Worm (Caenorhabditis elegans): ENCODE results near the gene C28F5.1.

The C28F5.1 gene

DNA sequence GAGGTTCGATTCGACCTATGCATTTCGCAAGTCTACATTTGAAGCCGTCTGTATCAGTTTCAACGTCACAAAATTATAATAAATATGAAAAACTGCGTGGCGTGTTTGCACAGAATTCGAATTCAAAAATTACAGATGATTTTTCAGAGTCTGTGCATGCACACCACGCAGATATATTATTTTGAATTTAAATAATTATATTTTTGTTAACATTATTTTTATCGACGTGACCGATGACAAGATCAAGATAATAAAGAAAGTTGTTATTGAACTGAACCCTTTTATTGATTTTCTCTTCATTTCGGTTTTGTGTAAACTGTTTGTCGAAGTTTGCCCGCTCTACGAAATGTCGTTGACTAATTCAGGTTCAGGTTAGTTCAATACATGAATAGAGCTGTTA lies at the start of gene C28F5.1:
C28F5.1 (plus strand) TSS at position 301 of the 400 bp plus-strand sequence.
- TF ChIP-seq tbx-11 (GFP tag; IDR thresholded peaks at IDR 0.05) (no peak), aly-1 (tag; optimal IDR thresholded peaks at IDR 0.05) (no peak), ets-7 (tag; optimal IDR thresholded peaks at IDR 0.05) (no peak), sea-1 (GFP tag; conservative IDR thresholded peaks at IDR 0.05) (no peak)

DNA sequence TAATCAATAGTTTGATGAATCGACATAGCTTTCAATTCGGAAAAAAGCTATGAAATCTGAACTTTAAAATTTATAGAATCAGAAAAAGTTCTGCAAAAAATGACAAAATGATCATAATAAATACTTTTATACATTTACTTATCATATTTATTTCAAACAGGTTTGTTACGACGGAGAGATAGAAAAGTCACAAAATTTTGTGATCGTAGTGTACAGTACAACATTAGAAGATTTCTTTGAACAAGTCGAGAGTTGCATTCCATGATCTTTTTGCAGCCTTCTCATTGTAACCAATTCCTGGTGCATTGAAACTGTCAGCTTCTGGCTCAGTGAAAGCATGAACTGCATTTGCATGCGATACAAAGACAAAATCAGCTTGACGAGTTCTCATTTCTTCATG lies 48.9 kb upstream of the C28F5.1 start, which contains the start of gene D1022.3:
D1022.3 (minus strand) TSS at position 101 of the 400 bp plus-strand sequence.
- TF ChIP-seq flt-1 (GFP tag; IDR thresholded peaks at IDR 0.05), result no peak
- TF ChIP-seq ceh-36 (tag; optimal IDR thresholded peaks at IDR 0.05), result no peak
- TF ChIP-seq ama-1 (optimal IDR thresholded peaks at IDR 0.05), result no peak
- no peak for TF ChIP-seq sea-1 (GFP tag; conservative IDR thresholded peaks at IDR 0.05)
- no peak for TF ChIP-seq ets-7 (tag; optimal IDR thresholded peaks at IDR 0.05)
- no peak for TF ChIP-seq tbx-37 (GFP tag; conservative IDR thresholded peaks at IDR 0.05)
- no peak for TF ChIP-seq aly-1 (tag; optimal IDR thresholded peaks at IDR 0.05)
- no peak for TF ChIP-seq B0310.2 (tag; optimal IDR thresholded peaks at IDR 0.05)
- TF ChIP-seq hmbx-1 (tag; optimal IDR thresholded peaks at IDR 0.05), result no peak

DNA sequence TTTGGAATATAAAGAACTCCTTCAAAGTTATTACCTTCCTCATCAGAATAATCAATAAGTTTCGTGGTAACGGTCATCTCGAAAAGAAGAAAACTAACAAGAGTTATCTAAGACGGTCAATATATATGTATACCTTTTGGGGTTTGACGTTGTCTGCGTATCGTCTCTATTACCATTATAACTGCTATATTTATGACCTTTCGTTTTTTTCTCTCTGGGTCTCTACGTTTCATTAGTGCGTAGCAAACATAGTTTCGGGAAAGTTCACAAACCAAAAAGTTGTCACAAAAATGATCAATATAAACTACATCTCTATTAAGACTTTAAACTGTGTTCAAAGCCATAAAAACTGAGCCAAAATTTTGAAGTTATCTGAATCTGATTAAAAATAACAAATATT lies 47.9 kb upstream of the C28F5.1 start, which contains the start of gene D1022.4:
D1022.4 (minus strand) TSS at position 83 of the 400 bp plus-strand sequence.
- TF ChIP-seq ets-7 (tag; optimal IDR thresholded peaks at IDR 0.05) (no peak), hmg-4 (GFP tag; optimal IDR thresholded peaks at IDR 0.05) (no peak), sea-1 (GFP tag; conservative IDR thresholded peaks at IDR 0.05) (no peak), tra-4 (tag; optimal IDR thresholded peaks at IDR 0.05) (no peak), ceh-36 (tag; optimal IDR thresholded peaks at IDR 0.05) (no peak), hmbx-1 (tag; optimal IDR thresholded peaks at IDR 0.05) (no peak), aly-1 (tag; optimal IDR thresholded peaks at IDR 0.05) (no peak), ama-1 (optimal IDR thresholded peaks at IDR 0.05) (no peak), ceh-13 (GFP tag; optimal IDR thresholded peaks at IDR 0.05) (no peak), pes-1 (GFP tag; IDR thresholded peaks at IDR 0.05) (no peak), hnd-1 (tag; optimal IDR thresholded peaks at IDR 0.05) (no peak), tbx-37 (GFP tag; conservative IDR thresholded peaks at IDR 0.05) (no peak), flt-1 (GFP tag; IDR thresholded peaks at IDR 0.05) (no peak), F13C5.2 (tag; optimal IDR thresholded peaks at IDR 0.05) (no peak), scrt-1 (GFP tag; IDR thresholded peaks at IDR 0.05) (no peak), tbx-11 (GFP tag; IDR thresholded peaks at IDR 0.05) (no peak), B0310.2 (tag; optimal IDR thresholded peaks at IDR 0.05) (no peak)

DNA sequence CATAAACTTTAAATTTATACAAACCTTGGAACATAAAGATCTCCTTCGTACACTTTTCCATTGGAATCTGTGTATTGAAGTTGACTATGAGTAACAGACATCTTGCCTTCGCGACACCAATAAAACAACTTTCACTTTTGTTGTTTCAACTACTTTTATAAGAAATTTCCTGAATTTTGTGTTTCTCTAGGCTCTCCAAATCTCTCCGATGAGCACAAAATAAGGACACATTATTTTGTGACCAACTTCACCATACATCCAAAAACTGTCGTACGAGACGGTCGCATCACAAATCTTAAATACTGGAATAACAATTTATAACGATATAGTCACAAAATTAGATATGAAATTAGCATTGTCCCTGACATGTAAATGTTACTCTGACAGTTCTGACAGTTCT lies 46.4 kb upstream of the C28F5.1 start, which contains the start of gene D1022.5:
D1022.5 (minus strand) TSS at position 101 of the 400 bp plus-strand sequence.
- no peak for TF ChIP-seq hmg-4 (GFP tag; optimal IDR thresholded peaks at IDR 0.05)
- TF ChIP-seq scrt-1 (GFP tag; IDR thresholded peaks at IDR 0.05), result no peak
- TF ChIP-seq ama-1 (optimal IDR thresholded peaks at IDR 0.05), result no peak
- no peak for TF ChIP-seq aly-1 (tag; optimal IDR thresholded peaks at IDR 0.05)
- TF ChIP-seq B0310.2 (tag; optimal IDR thresholded peaks at IDR 0.05), result no peak
- TF ChIP-seq pes-1 (GFP tag; IDR thresholded peaks at IDR 0.05), result no peak
- no peak for TF ChIP-seq F13C5.2 (tag; optimal IDR thresholded peaks at IDR 0.05)
- no peak for TF ChIP-seq hnd-1 (tag; optimal IDR thresholded peaks at IDR 0.05)
- TF ChIP-seq tbx-11 (GFP tag; IDR thresholded peaks at IDR 0.05), result no peak

DNA sequence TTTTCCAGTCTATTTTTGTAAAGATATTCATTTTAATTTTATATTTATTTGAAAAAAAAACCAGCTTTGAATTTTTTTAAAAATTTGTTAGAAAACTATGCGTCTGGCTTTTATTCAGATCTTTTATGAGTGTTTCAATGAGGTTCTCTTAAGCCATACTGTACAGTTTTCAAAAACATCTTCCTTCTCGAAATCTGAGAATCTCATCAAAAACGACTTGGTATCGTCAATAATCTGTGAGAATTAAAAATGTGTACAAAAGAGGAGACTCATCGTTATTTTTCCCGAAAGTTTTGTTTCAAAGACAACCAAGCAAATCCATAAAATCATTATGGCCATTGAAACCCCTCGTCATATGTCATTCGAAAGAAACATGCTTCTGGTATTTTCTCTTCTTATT lies 45.9 kb upstream of the C28F5.1 start, which contains the start of gene D1022.2:
D1022.2 (plus strand) TSS at position 301 of the 400 bp plus-strand sequence.
- TF ChIP-seq ceh-36 (tag; optimal IDR thresholded peaks at IDR 0.05) (no peak), hmg-4 (GFP tag; optimal IDR thresholded peaks at IDR 0.05) (no peak), B0310.2 (tag; optimal IDR thresholded peaks at IDR 0.05) (no peak), ama-1 (optimal IDR thresholded peaks at IDR 0.05) (no peak), flt-1 (GFP tag; IDR thresholded peaks at IDR 0.05) (no peak), tbx-11 (GFP tag; IDR thresholded peaks at IDR 0.05) (no peak), F13C5.2 (tag; optimal IDR thresholded peaks at IDR 0.05) (no peak), tbx-37 (GFP tag; conservative IDR thresholded peaks at IDR 0.05) (no peak), ceh-13 (GFP tag; optimal IDR thresholded peaks at IDR 0.05) (no peak), hnd-1 (tag; optimal IDR thresholded peaks at IDR 0.05) (no peak), aly-1 (tag; optimal IDR thresholded peaks at IDR 0.05) (no peak), hmbx-1 (tag; optimal IDR thresholded peaks at IDR 0.05) (no peak)

DNA sequence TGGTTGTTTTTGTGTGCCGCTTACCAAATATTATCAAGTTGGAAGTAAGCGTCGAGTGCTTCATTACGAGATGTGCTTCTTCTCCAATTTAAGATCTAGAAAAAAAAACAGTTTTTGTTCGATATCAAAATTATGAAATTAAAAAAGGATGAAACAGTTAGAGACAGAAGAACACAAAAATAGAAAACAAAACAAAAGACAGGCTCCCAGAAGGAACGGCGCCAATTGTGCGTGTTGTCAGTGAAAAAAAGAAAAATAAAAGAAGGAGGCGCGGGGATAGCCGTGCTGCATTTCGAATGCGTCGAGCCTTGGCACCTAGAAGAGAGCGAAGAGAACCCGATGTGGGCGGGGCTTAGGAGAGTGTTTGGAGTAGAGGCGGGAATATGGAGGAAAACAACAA lies 39.6 kb upstream of the C28F5.1 start, which contains the start of gene sro-1:
sro-1 (minus strand) TSS at position 101 of the 400 bp plus-strand sequence.
- TF ChIP-seq ceh-13 (GFP tag; optimal IDR thresholded peaks at IDR 0.05), result no peak

DNA sequence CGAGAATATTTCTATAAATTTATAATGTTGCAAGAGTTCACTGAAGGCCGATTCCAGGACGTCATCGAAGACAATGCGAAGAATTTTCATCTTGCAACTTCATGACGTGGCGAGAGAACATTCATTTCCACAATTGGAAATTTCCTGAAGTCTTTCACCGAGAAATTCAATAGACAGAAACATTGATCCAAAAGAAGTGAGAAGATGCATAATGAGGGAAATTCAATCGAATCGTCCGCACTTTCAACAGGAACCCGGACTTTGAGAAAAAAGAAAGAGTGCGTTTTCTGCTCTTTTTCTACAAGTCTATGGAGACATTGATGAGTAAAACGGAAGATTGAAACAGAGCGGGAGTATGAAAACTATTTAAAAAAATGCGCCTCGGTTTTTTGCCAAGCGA lies 35.8 kb upstream of the C28F5.1 start:
- TF ChIP-seq ama-1 (optimal IDR thresholded peaks at IDR 0.05), result no peak
- no peak for TF ChIP-seq hnd-1 (tag; optimal IDR thresholded peaks at IDR 0.05)
- TF ChIP-seq hmg-4 (GFP tag; optimal IDR thresholded peaks at IDR 0.05), result no peak
- TF ChIP-seq F13C5.2 (tag; optimal IDR thresholded peaks at IDR 0.05), result no peak
- no peak for TF ChIP-seq tbx-37 (GFP tag; conservative IDR thresholded peaks at IDR 0.05)
- no peak for TF ChIP-seq aly-1 (tag; optimal IDR thresholded peaks at IDR 0.05)
- no peak for TF ChIP-seq B0310.2 (tag; optimal IDR thresholded peaks at IDR 0.05)
- no peak for TF ChIP-seq ceh-36 (tag; optimal IDR thresholded peaks at IDR 0.05)
- TF ChIP-seq scrt-1 (GFP tag; IDR thresholded peaks at IDR 0.05), result no peak
- TF ChIP-seq ceh-13 (GFP tag; optimal IDR thresholded peaks at IDR 0.05), result no peak
- TF ChIP-seq flt-1 (GFP tag; IDR thresholded peaks at IDR 0.05), result no peak

DNA sequence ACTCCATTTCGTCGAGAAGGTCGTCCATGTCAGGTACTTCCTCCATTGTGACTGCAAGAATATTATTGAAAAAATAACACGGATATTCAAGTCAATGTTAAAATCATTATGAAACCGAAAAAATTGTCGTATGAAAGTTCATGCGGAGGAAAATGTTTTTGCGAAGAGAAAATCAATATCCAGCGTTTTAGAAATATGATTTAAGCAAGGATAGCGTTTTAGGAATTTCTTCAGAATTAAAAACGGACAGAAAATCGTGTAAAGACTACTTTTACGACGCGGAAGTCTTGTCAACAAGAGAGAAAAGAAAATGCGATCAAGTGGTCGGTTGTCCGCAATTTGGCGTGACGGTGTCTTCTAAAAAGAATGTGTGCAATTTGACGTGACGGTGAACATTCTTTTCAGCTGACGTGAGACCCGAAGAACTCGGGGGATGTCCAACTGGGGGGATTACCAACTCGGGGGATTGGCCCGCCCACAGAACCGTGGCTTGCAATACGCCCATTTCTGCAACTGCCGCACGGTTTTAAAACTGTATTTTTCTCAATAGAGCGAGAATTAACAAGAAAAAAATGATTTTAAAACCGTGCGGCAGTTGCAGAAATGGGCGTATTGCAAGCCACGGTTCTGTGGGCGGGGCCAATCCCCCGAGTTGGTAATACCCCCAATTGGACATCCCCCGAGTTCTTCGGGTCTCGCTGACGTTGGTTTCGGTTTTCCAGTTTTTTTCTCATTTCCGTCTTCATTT lies 26.4 kb upstream of the C28F5.1 start, which contains the start of the genes aka-1 and ubc-6:
aka-1 (minus strand) TSS at position 51 of the 748 bp plus-strand sequence.
ubc-6 (plus strand) TSS at position 701 of the 748 bp plus-strand sequence.
- peak; percentile 81 for TF ChIP-seq sea-1 (GFP tag; conservative IDR thresholded peaks at IDR 0.05)
- peak; percentile 25 for TF ChIP-seq F13C5.2 (tag; optimal IDR thresholded peaks at IDR 0.05)
- TF ChIP-seq hnd-1 (tag; optimal IDR thresholded peaks at IDR 0.05), result no peak
- no peak for TF ChIP-seq tra-4 (tag; optimal IDR thresholded peaks at IDR 0.05)
- no peak for TF ChIP-seq hmbx-1 (tag; optimal IDR thresholded peaks at IDR 0.05)
- peak; percentile 29; the same call in 1 of the 2 replicates for TF ChIP-seq scrt-1 (GFP tag; IDR thresholded peaks at IDR 0.05)
- peak; percentile 44; the same call in 1 of the 2 replicates for TF ChIP-seq tbx-37 (GFP tag; conservative IDR thresholded peaks at IDR 0.05)
- TF ChIP-seq ceh-36 (tag; optimal IDR thresholded peaks at IDR 0.05), result peak; percentile 17
- TF ChIP-seq ets-7 (tag; optimal IDR thresholded peaks at IDR 0.05), result peak; percentile 34
- TF ChIP-seq aly-1 (tag; optimal IDR thresholded peaks at IDR 0.05), result no peak
- TF ChIP-seq pes-1 (GFP tag; IDR thresholded peaks at IDR 0.05), result peak; percentile 62; the same call in 1 of the 2 replicates

All from whole organism, early embryonic.